Fruit fly (Drosophila melanogaster): ENCODE results near the gene Pyroxd1.

Gene Pyroxd1

DNA sequence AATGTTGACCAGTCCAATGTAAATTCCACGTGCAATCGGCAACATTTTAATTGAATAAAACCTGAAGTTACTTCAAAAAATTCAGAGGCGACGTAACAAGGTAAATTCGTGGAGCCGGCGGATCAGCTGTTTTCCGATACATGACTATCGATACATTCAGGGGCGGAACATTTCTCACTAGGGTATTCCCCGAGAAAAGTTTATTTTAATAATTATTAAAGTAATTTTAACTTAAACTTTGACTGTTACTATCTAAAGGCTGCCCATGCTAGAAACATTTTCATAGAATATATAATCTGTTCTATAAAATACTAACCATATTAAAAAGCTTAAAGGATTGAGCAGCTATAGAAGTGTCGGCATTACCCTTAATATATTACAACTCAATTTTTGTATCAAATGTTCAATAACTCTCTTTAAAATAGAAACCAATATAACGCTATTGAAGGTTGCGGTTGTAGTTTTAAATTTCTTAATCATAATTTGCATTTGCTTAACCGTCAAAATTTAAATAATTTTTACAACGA lies 5.9 kb downstream of the Pyroxd1 start, which contains the start of the genes mRpS18B and Kua (continued):
- no peak for TF ChIP-seq Nf-YA (GFP tag; IDR thresholded peaks at IDR 0.05)
- no peak for TF ChIP-seq tx (GFP tag; optimal IDR thresholded peaks at IDR 0.05)
- TF ChIP-seq gsb (GFP tag; IDR thresholded peaks at IDR 0.05): no peak
- TF ChIP-seq CG12659 (GFP tag; optimal IDR thresholded peaks at IDR 0.05): peak; percentile 67
- TF ChIP-seq bcd (GFP tag; optimal IDR thresholded peaks at IDR 0.05): peak; percentile 62
- peak; percentile 85 for TF ChIP-seq Rfx (GFP tag; IDR thresholded peaks at IDR 0.05)
- no peak for TF ChIP-seq CG5180 (GFP tag; optimal IDR thresholded peaks at IDR 0.05)
- no peak for TF ChIP-seq crol (GFP tag; IDR thresholded peaks at IDR 0.05)
- peak; percentile 40 for TF ChIP-seq CG4617 (GFP tag; optimal IDR thresholded peaks at IDR 0.05; ENCODE audit: borderline replicate concordance)
- TF ChIP-seq Med (GFP tag): peak; percentile 85
- peak; percentile 22 for TF ChIP-seq BtbVII (GFP tag; optimal IDR thresholded peaks at IDR 0.05)
- TF ChIP-seq CG11456 (GFP tag; IDR thresholded peaks at IDR 0.05): peak; percentile 80
- peak; percentile 59 for TF ChIP-seq Nf-YC (tag; optimal IDR thresholded peaks at IDR 0.05)
- TF ChIP-seq CG10274 (GFP tag; optimal IDR thresholded peaks at IDR 0.05): no peak
- TF ChIP-seq Pdp1 (GFP tag; optimal IDR thresholded peaks at IDR 0.05): peak; percentile 14 to 87
- no peak for TF ChIP-seq CG3838 (GFP tag; optimal IDR thresholded peaks at IDR 0.05)
- peak; percentile 51 for TF ChIP-seq fd96Cb (tag; optimal IDR thresholded peaks at IDR 0.05)
- peak; percentile 4 for TF ChIP-seq CG10543 (GFP tag; optimal IDR thresholded peaks at IDR 0.05)
- peak; percentile 88 for TF ChIP-seq MBD-R2 (GFP tag; IDR thresholded peaks at IDR 0.05)
- TF ChIP-seq cwo (GFP tag; optimal IDR thresholded peaks at IDR 0.05): no peak
- no peak for TF ChIP-seq CG2875 (GFP tag; optimal IDR thresholded peaks at IDR 0.05)
- no peak for TF ChIP-seq CG33557 (GFP tag; optimal IDR thresholded peaks at IDR 0.05)
- TF ChIP-seq CG30020 (tag; optimal IDR thresholded peaks at IDR 0.05): peak; percentile 45
- peak; percentile 3 for TF ChIP-seq Nf-YB (GFP tag; optimal IDR thresholded peaks at IDR 0.05)
- no peak for TF ChIP-seq p53 (GFP tag; optimal IDR thresholded peaks at IDR 0.05)
- TF ChIP-seq chm (GFP tag; IDR thresholded peaks at IDR 0.05): 0 out of 2 replicates have a peak, but pooled peaks have one; percentile 36
- no peak for TF ChIP-seq shn (GFP tag; optimal IDR thresholded peaks at IDR 0.05)
- peak; percentile 86 for TF ChIP-seq CG9437 (GFP tag; optimal IDR thresholded peaks at IDR 0.05)
- no peak for TF ChIP-seq Stat92E (GFP tag; optimal IDR thresholded peaks at IDR 0.05)
- no peak for TF ChIP-seq crc (GFP tag; optimal IDR thresholded peaks at IDR 0.05)
- no peak for TF ChIP-seq hkb (optimal IDR thresholded peaks at IDR 0.05)
- TF ChIP-seq hkb (GFP tag; IDR thresholded peaks at IDR 0.05): peak; percentile 53
- peak; percentile 36; the same call in 1 of the 2 replicates for TF ChIP-seq CG4404 (GFP tag; IDR thresholded peaks at IDR 0.05)
- TF ChIP-seq sob (GFP tag; IDR thresholded peaks at IDR 0.05): peak; percentile 71
- no peak for TF ChIP-seq NC2β (GFP tag; optimal IDR thresholded peaks at IDR 0.05)
- no peak for TF ChIP-seq CG16815 (GFP tag; optimal IDR thresholded peaks at IDR 0.05)
- TF ChIP-seq CG13123 (GFP tag; optimal IDR thresholded peaks at IDR 0.05): no peak
- TF ChIP-seq jumu (GFP tag; optimal IDR thresholded peaks at IDR 0.05): no peak
- peak; percentile 71 for TF ChIP-seq Sox102F (GFP tag; optimal IDR thresholded peaks at IDR 0.05)
- TF ChIP-seq Spps (tag; optimal IDR thresholded peaks at IDR 0.05): no peak
- no peak for TF ChIP-seq ac (GFP tag; optimal IDR thresholded peaks at IDR 0.05)
- TF ChIP-seq peb (GFP tag; IDR thresholded peaks at IDR 0.05): 0 out of 2 replicates have a peak, but pooled peaks have one; percentile 19
- TF ChIP-seq sqz (GFP tag; optimal IDR thresholded peaks at IDR 0.05): no peak
- TF ChIP-seq CG14860 (GFP tag; IDR thresholded peaks at IDR 0.05; ENCODE audit: partially characterized antibody): peak; percentile 50; the same call in 2 of the 3 replicates
- no peak for TF ChIP-seq gcm2 (GFP tag; optimal IDR thresholded peaks at IDR 0.05)
- no peak for TF ChIP-seq Max (GFP tag; optimal IDR thresholded peaks at IDR 0.05)
- TF ChIP-seq tna (GFP tag; IDR thresholded peaks at IDR 0.05; ENCODE audit: partially characterized antibody): no peak
- no peak for TF ChIP-seq psq (GFP tag; optimal IDR thresholded peaks at IDR 0.05)
- no peak for TF ChIP-seq Antp (GFP tag; optimal IDR thresholded peaks at IDR 0.05)
- peak; percentile 46; the same call in 1 of the 3 replicates for TF ChIP-seq tgo (GFP tag; IDR thresholded peaks at IDR 0.05)
